Fruit fly (Drosophila melanogaster) whole organism, pupa: Measurements from ENCODE around the gene Gal.

Source experiments
- CG10348 ChIP-seq: fragments of 200-800 bp; sonication (Bioruptor generic); IDR thresholded peaks from 2 replicates; pipeline ENCODE4 v1.3.6; 2022; ENCODE audit warnings: missing biosample characterization, missing genetic modification characterization
- CG12605 ChIP-seq: fragments of 200-800 bp; sonication (Bioruptor generic); IDR thresholded peaks from 2 replicates; pipeline ENCODE4 v1.3.6; 2022; ENCODE audit warnings: missing biosample characterization, missing genetic modification characterization
- CG13204 ChIP-seq: fragments of 200-800 bp; sonication (Bioruptor generic); optimal IDR thresholded peaks from 2 replicates; lab custom pipeline; 2018; ENCODE audit warnings: missing biosample characterization, mild to moderate bottlenecking, missing genetic modification characterization, moderate library complexity
- CG14655 ChIP-seq: fragments of 200-800 bp; sonication (Bioruptor generic); optimal IDR thresholded peaks from 3 replicates; lab custom pipeline; 2017; ENCODE audit warnings: mild to moderate bottlenecking, missing biosample characterization, missing genetic modification reagents, missing genetic modification characterization
- CG15710 ChIP-seq: fragments of 200-800 bp; sonication (Bioruptor generic); optimal IDR thresholded peaks from 2 replicates; lab custom pipeline; 2018; ENCODE audit warnings: missing biosample characterization, mild to moderate bottlenecking, missing genetic modification characterization, moderate library complexity
- CG17806 ChIP-seq: fragments of 200-800 bp; sonication (Bioruptor generic); optimal IDR thresholded peaks from 2 replicates; lab custom pipeline; 2018; ENCODE audit warnings: missing biosample characterization, mild to moderate bottlenecking, missing genetic modification characterization, moderate library complexity
- CG34367 ChIP-seq: fragments of 200-800 bp; sonication (Bioruptor generic); optimal IDR thresholded peaks from 2 replicates; lab custom pipeline; 2018; ENCODE audit warnings: missing biosample characterization, mild to moderate bottlenecking, missing genetic modification characterization
- CG4496 ChIP-seq: fragments of 200-800 bp; sonication (Bioruptor generic); IDR thresholded peaks from 3 replicates; pipeline ENCODE4 v1.3.6; 2022; ENCODE audit warnings: missing biosample characterization, missing genetic modification characterization
- CG8159 ChIP-seq: fragments of 200-800 bp; sonication (Bioruptor generic); optimal IDR thresholded peaks from 3 replicates; lab custom pipeline; 2018; ENCODE audit warnings: missing biosample characterization, mild to moderate bottlenecking, missing genetic modification characterization, moderate library complexity
- CG8301 ChIP-seq: fragments of 200-800 bp; sonication (Bioruptor generic); optimal IDR thresholded peaks from 2 replicates; lab custom pipeline; 2018; ENCODE audit warnings: missing biosample characterization, mild to moderate bottlenecking, missing genetic modification characterization
- CG9948 ChIP-seq: fragments of 200-800 bp; sonication (Bioruptor generic); optimal IDR thresholded peaks from 2 replicates; lab custom pipeline; 2018; ENCODE audit warnings: missing biosample characterization, mild to moderate bottlenecking, missing genetic modification characterization, moderate library complexity
- D1 ChIP-seq: fragments of 200-800 bp; sonication (Bioruptor generic); optimal IDR thresholded peaks from 2 replicates; lab custom pipeline; 2018; ENCODE audit warnings: missing biosample characterization, mild to moderate bottlenecking, missing genetic modification characterization, moderate library complexity
- EcR ChIP-seq: fragments of 200-800 bp; sonication (Bioruptor generic); optimal IDR thresholded peaks from 3 replicates; lab custom pipeline; 2019; ENCODE audit warnings: missing biosample characterization, missing genetic modification characterization, mild to moderate bottlenecking, moderate library complexity, missing genetic modification reagents
- Ets98B ChIP-seq: fragments of 200-800 bp; sonication (Bioruptor generic); IDR thresholded peaks from 2 replicates; pipeline ENCODE4 v1.3.6; 2022; ENCODE audit warnings: missing biosample characterization, missing genetic modification characterization
- Pif1A ChIP-seq: fragments of 200-800 bp; sonication (Bioruptor generic); optimal IDR thresholded peaks from 3 replicates; lab custom pipeline; 2016; ENCODE audit warnings: missing biosample characterization, missing genetic modification characterization
- Pif1B ChIP-seq: fragments of 200-800 bp; sonication (Bioruptor generic); optimal IDR thresholded peaks from 3 replicates; lab custom pipeline; 2016; ENCODE audit warnings: missing biosample characterization, missing genetic modification characterization
- Snoo ChIP-seq: fragments of 200-800 bp; sonication (Bioruptor generic); optimal IDR thresholded peaks from 3 replicates; lab custom pipeline; 2017; ENCODE audit warnings: missing biosample characterization, mild to moderate bottlenecking, missing genetic modification characterization, inconsistent platforms
- fd96Ca ChIP-seq: fragments of 200-800 bp; sonication (Bioruptor generic); IDR thresholded peaks from 3 replicates; pipeline ENCODE4 v1.3.6; 2022; ENCODE audit warnings: missing biosample characterization, missing genetic modification characterization
- gl ChIP-seq: fragments of 200-800 bp; sonication (Bioruptor generic); optimal IDR thresholded peaks from 2 replicates; lab custom pipeline; 2018; ENCODE audit warnings: missing biosample characterization, mild to moderate bottlenecking, missing genetic modification characterization
- rn ChIP-seq: fragments of 200-800 bp; sonication (Bioruptor generic); IDR thresholded peaks from 2 replicates; pipeline ENCODE4 v1.3.6; 2022; ENCODE audit warnings: missing biosample characterization, missing genetic modification characterization

Gal gene

DNA sequence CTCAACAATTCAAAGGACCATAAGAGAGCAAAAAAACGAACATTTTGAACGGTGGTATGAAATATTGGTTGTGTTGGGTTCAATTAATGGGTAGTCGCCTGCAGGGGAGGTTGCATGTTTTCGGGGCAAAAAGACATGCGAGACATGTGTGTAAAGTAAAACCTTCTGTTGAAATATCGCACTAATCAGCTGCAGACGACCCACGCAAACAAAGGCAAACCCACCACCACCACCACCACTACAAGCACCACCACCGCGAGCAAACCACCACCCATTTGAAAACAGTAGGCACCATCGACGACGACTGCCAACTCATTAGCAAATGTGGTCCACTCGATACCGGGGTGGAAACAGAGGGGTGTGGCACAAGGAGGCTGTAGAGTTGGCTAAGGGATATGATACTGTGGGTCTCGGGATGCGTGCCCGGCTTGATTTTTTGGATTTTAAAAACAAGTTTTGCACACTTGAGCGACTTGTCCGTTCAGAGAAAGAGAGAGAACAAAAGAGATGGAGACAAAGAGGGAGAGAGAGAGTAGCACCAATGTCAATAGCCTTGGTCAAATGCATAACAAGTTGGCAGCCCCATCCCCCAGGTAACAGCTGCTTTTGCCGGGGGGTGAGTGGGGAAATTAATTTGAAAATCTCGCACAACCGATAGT lies 29.4 kb downstream of the Gal start:
- TF ChIP-seq CG13204 (GFP tag; lab: Kevin White, UChicago) (peak; percentile 50), CG8159 (tag; lab: Kevin White, UChicago) (peak; percentile 2), Pif1A (GFP tag; lab: Kevin White, UChicago) (no peak), EcR (GFP tag; lab: Kevin White, UChicago) (peak; percentile 97)

DNA sequence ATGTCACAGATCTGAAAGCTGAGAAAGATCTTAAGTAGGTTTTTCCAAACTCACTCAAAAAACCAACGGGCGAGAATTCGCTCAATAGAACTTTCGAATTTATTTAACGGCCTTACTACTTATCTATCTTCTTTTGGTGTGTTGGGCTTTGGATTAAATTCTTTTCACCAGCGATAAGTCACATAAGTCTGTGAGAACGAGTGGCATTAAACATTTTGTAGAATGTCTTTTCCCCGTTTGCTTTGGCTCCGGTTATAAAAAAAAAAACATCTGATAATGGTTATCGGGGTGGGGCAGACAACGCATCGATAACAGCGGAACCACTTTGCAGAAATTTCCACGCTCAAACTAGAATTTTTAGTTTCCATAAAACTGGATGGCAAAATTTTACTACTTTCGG lies 31.0 kb downstream of the Gal start:
- no peak for TF ChIP-seq CG8301 (tag; lab: Kevin White, UChicago)
- no peak for TF ChIP-seq CG8159 (tag; lab: Kevin White, UChicago)
- TF ChIP-seq CG10348: no peak
- TF ChIP-seq, all 21 proteins: peak for 0

DNA sequence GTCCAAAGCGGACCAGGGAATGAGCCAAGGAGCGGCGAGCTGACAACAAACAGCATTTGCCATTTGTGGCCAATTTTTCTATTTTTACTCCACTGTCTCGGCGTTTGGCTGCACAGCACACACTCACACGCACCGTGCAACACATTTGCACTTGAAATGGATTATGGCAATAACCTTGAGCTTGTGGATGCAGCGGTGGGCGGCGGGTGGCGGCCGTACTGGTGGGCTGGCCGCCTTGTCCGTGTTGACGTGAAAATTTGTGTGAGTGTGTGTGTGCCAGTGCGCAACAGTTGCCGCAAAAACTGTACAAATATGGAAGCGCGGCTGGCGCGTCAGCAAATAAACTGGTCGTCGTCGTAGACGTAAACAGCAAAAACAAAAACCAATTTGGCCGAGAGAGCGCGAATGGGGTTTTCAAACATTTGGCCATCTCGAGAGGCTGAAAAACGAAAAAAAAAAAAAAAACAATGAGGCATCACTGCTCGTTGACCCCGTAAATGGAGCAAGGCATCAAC lies 31.5 kb downstream of the Gal start:
- TF ChIP-seq CG15710 (tag; lab: Kevin White, UChicago): no peak
- no peak for TF ChIP-seq CG17806 (tag; lab: Kevin White, UChicago)
- TF ChIP-seq CG13204 (GFP tag; lab: Kevin White, UChicago): peak; percentile 43
- TF ChIP-seq Ets98B (GFP tag; lab: Robert Waterston, UW): peak; percentile 16; the same call in 1 of the 2 replicates
- TF ChIP-seq Snoo (tag; lab: Kevin White, UChicago): no peak
- TF ChIP-seq EcR (GFP tag; lab: Kevin White, UChicago): peak; percentile 27
- 0 out of 3 replicates have a peak, but pooled peaks have one; percentile 16 for TF ChIP-seq fd96Ca (GFP tag; lab: Robert Waterston, UW)
- TF ChIP-seq CG4496 (GFP tag; lab: Robert Waterston, UW): no peak
- no peak for TF ChIP-seq rn (GFP tag; lab: Robert Waterston, UW)
- TF ChIP-seq CG34367 (tag; lab: Kevin White, UChicago): no peak
- TF ChIP-seq, all 21 proteins: peak for 4

DNA sequence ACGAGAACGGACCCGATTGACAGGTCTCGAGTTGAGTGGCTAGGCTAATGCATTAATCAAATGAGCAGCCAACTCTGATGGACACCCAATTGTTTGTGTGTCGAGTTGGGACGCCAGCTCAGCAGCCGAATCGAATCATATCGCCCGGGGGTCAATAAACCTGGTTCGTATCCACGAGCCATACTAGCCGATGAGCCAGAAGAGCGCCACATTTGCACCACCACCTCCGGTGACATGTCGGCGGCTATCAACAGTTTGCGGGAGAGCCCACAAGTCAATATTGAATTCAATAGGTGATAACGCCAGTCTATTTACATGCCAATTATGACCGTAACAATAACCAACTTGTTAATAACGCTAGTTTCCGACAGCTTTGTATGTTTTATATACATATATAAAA lies 32.5 kb downstream of the Gal start:
- TF ChIP-seq CG14655 (GFP tag; lab: Kevin White, UChicago) (peak; percentile 15), EcR (GFP tag; lab: Kevin White, UChicago) (peak; percentile 90), CG17806 (tag; lab: Kevin White, UChicago) (no peak), Ets98B (GFP tag; lab: Robert Waterston, UW) (0 out of 2 replicates have a peak, but pooled peaks have one; percentile 31)

DNA sequence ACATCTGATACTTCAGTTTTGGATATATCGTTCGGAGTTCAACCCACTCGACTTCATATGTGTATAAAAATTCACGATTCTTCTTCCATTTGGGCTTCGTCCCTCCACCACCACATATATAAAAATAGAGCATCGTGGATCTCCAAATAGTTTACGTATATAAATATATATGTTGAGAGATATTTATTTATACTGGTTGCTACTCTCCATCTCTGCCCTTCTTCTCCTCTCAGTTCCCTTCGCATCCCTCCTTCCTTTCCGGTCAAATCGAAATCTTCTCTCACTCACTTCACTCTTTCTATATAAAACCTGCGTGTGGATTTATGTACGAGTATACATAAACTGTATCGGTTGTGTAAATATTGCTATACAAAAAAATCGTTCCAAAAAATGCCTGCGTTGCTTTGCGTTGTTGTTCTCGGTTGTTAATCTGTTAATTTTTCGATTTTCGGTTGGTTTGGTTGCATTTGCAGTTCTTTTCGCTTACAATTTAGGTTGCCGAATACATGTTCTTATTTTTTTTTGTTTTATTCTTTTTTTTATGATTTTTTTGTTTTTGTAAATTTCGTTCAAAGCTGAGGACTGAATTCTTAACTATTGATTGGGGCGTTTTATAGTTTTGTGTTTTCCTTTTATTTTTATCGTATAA lies 33.9 kb downstream of the Gal start:
- TF ChIP-seq CG15710 (tag; lab: Kevin White, UChicago): no peak
- peak; percentile 13 for TF ChIP-seq EcR (GFP tag; lab: Kevin White, UChicago)
- TF ChIP-seq gl (tag; lab: Kevin White, UChicago): no peak
- TF ChIP-seq, all 21 proteins: peak for 1

DNA sequence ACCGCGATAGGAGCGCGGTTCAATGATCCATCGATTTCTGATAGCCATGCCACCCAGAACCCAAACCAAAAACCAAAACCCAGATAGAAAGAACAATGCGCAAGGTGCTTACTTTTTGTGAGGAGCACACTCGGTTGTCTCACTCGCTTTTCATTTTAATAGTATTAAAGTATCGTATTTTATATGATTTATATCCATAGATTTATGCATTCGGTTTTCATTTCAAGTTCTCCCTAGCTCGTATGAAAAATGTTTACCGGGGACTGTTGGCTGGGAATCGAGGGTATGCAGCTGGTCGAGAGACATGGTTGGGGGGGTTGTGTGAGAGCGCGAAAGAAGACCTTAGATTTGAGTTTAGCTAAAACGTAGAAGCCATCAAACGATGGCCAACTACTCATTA lies 34.6 kb downstream of the Gal start:
- TF ChIP-seq gl (tag; lab: Kevin White, UChicago) (no peak), Pif1B (GFP tag; lab: Kevin White, UChicago) (no peak), CG10348 (no peak), EcR (GFP tag; lab: Kevin White, UChicago) (no peak), CG8159 (tag; lab: Kevin White, UChicago) (no peak), Ets98B (GFP tag; lab: Robert Waterston, UW) (no peak), Snoo (tag; lab: Kevin White, UChicago) (no peak), CG12605 (no peak), D1 (tag; lab: Kevin White, UChicago) (no peak)

DNA sequence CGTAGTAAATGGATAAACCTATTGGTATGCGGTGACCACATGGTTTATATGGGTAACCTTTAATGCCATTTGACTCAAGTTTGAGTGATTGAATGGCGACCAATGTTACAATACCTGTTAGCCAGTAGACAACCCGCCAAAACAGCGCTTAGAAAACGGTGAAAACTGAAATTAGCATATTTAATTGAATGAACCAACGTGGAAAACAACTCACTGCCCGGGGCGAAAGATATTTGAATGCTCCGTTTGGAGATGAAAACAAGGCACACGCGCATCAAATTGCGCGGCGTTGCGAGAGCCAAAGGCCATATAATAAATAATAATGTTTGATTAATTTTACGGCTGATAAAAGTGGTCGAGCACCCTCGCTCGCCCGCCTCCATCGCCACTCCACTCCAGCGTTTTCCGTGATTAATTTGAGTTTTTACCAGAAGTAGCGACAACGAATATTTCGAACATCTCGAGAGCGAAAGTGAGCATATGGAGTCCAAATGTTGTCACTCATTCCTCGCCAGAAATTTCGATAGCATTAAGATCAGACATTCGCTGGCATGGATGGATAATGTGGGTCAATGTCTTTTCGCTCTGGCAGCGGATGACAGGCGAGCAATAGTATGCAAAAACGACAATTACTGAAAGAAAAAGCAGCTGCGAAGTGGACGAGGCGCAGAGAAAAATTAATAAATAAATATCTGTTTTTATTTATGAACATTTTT lies 35.4 kb downstream of the Gal start:
- TF ChIP-seq EcR (GFP tag; lab: Kevin White, UChicago): peak; percentile 12
- no peak for TF ChIP-seq rn (GFP tag; lab: Robert Waterston, UW)

DNA sequence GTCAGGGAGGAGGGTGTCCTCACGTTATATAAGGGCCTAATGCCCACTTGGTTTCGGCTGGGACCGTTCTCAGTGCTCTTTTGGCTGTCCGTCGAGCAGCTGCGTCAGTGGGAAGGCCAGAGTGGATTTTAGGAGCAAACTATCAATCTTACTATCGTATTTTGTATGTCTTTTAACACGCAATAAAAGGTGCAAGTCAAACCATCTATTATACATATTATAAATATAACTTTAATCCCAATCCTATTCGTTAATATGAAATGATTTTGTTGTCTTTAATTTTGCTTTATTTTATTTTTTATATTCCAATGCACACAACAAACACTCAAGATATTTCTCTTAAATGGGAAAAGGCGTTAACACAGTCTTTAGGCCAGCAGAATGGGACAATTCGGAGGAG lies 37.1 kb downstream of the Gal start, which contains the start of gene Ucp4B:
Gene Ucp4B (plus strand): TSS at position 301 of the 400 bp plus-strand sequence.
- no peak for TF ChIP-seq fd96Ca (GFP tag; lab: Robert Waterston, UW)
- TF ChIP-seq CG8159 (tag; lab: Kevin White, UChicago): no peak
- no peak for TF ChIP-seq CG9948
- TF ChIP-seq rn (GFP tag; lab: Robert Waterston, UW): no peak
- no peak for TF ChIP-seq CG17806 (tag; lab: Kevin White, UChicago)
- TF ChIP-seq D1 (tag; lab: Kevin White, UChicago): no peak
- no peak for TF ChIP-seq CG10348
- TF ChIP-seq CG15710 (tag; lab: Kevin White, UChicago): no peak
- TF ChIP-seq Pif1B (GFP tag; lab: Kevin White, UChicago): no peak
- TF ChIP-seq CG4496 (GFP tag; lab: Robert Waterston, UW): no peak
- TF ChIP-seq CG13204 (GFP tag; lab: Kevin White, UChicago): no peak
- TF ChIP-seq Ets98B (GFP tag; lab: Robert Waterston, UW): no peak
